Worm (Caenorhabditis elegans) whole organism, young adult: Measurements from ENCODE around the gene cyc-2.2.
A peak's percentile ranks its signal among the peaks of the same experiment; 100 is the strongest.

ENCODE experiments used
- C06A6.2 ChIP-seq: fragments of 200-800 bp; sonication (Bioruptor generic); conservative IDR thresholded peaks from 2 replicates; pipeline ENCODE4 v1.3.6; 2022; ENCODE audit warnings: missing genetic modification characterization, missing compliant biosample characterization
- F22D6.2 ChIP-seq: sonication (generic microtip); optimal IDR thresholded peaks from 2 replicates; lab custom pipeline; 2016; ENCODE audit warnings: mild to moderate bottlenecking, missing genetic modification characterization, missing compliant biosample characterization
- F23B12.7 ChIP-seq: sonication (generic microtip); optimal IDR thresholded peaks from 2 replicates; lab custom pipeline; 2017; ENCODE audit warnings: missing genetic modification characterization, mild to moderate bottlenecking, missing compliant biosample characterization, antibody characterized with exemption, moderate library complexity; ENCODE audit not compliant: insufficient read depth
- F33H1.4 ChIP-seq: fragments of 200-800 bp; sonication (Bioruptor generic); IDR thresholded peaks from 2 replicates; pipeline ENCODE4 v1.3.6; 2022; ENCODE audit warnings: missing genetic modification reagents, missing genetic modification characterization, missing compliant biosample characterization
- F57A8.1 ChIP-seq: fragments of 200-800 bp; sonication (Bioruptor generic); optimal IDR thresholded peaks from 2 replicates; lab custom pipeline; 2018; ENCODE audit warnings: mild to moderate bottlenecking, missing genetic modification characterization, moderate library complexity, missing compliant biosample characterization
- Y53F4B.3 ChIP-seq: fragments of 200-800 bp; sonication (Bioruptor generic); IDR thresholded peaks from 2 replicates; pipeline ENCODE4 v1.3.6; 2022; ENCODE audit warnings: missing genetic modification reagents, missing genetic modification characterization, missing compliant biosample characterization
- Y53G8AR.9 ChIP-seq: fragments of 200-800 bp; sonication (Bioruptor generic); conservative IDR thresholded peaks from 2 replicates; pipeline ENCODE4 v1.3.6; 2022; ENCODE audit warnings: missing genetic modification reagents, missing genetic modification characterization, missing compliant biosample characterization
- Y79H2A.3 ChIP-seq: fragments of 200-800 bp; sonication (Bioruptor generic); conservative IDR thresholded peaks from 2 replicates; pipeline ENCODE4 v1.3.6; 2022; ENCODE audit warnings: missing genetic modification reagents, missing genetic modification characterization, missing compliant biosample characterization
- Y95B8A.8 ChIP-seq: fragments of 200-800 bp; sonication (Bioruptor generic); IDR thresholded peaks from 2 replicates; pipeline ENCODE4 v1.3.6; 2022; ENCODE audit warnings: missing genetic modification reagents, missing genetic modification characterization, missing compliant biosample characterization
- akir-1 ChIP-seq: fragments of 200-800 bp; sonication (Bioruptor generic); optimal IDR thresholded peaks from 2 replicates; lab custom pipeline; 2018; ENCODE audit warnings: mild to moderate bottlenecking, missing genetic modification characterization, moderate library complexity, missing compliant biosample characterization
- ama-1 ChIP-seq, 3 experiments: fragments of 150-350 bp in 1 of 3; sonication (generic microtip) in 2 of 3; optimal IDR thresholded peaks; 2 replicates each; lab custom pipeline; 2014 to 2018; ENCODE audit warnings: missing biosample characterization in 2 of 3, missing genetic modification characterization in 2 of 3, missing genetic modification reagents in 2 of 3
- attf-6 ChIP-seq: fragments of 200-800 bp; sonication (Bioruptor generic); IDR thresholded peaks from 2 replicates; pipeline ENCODE4 v1.3.6; 2022; ENCODE audit warnings: missing genetic modification reagents, missing genetic modification characterization, missing compliant biosample characterization
- bed-2 ChIP-seq: fragments of 200-800 bp; sonication (Bioruptor generic); IDR thresholded peaks from 2 replicates; pipeline ENCODE4 v1.3.6; 2022; ENCODE audit warnings: missing genetic modification reagents, missing genetic modification characterization, missing compliant biosample characterization
- cebp-2 ChIP-seq: fragments of 200-800 bp; sonication (Bioruptor generic); IDR thresholded peaks from 2 replicates; pipeline ENCODE4 v1.3.6; 2022; ENCODE audit warnings: missing genetic modification characterization, missing compliant biosample characterization
- ceh-27 ChIP-seq: fragments of 200-800 bp; sonication (Bioruptor generic); optimal IDR thresholded peaks from 2 replicates; lab custom pipeline; 2018; ENCODE audit warnings: mild to moderate bottlenecking, missing genetic modification characterization, moderate library complexity, missing compliant biosample characterization
- ceh-58 ChIP-seq: fragments of 200-800 bp; sonication (Bioruptor generic); IDR thresholded peaks from 2 replicates; pipeline ENCODE4 v1.3.6; 2022; ENCODE audit warnings: missing genetic modification characterization, missing compliant biosample characterization
- efl-1 ChIP-seq: fragments of 150-350 bp; optimal IDR thresholded peaks from 2 replicates; lab custom pipeline; 2014; ENCODE audit warnings: missing biosample characterization, missing genetic modification reagents, missing genetic modification characterization
- egrh-3 ChIP-seq: fragments of 200-800 bp; sonication (Bioruptor generic); IDR thresholded peaks from 2 replicates; pipeline ENCODE4 v1.3.6; 2022; ENCODE audit warnings: missing genetic modification reagents, missing genetic modification characterization, missing compliant biosample characterization
- ekl-4 ChIP-seq: fragments of 200-800 bp; sonication (Bioruptor generic); IDR thresholded peaks from 2 replicates; pipeline ENCODE4 v1.3.6; 2022; ENCODE audit warnings: missing genetic modification reagents, missing genetic modification characterization, missing compliant biosample characterization
- him-1 ChIP-seq: sonication (generic microtip); optimal IDR thresholded peaks from 2 replicates; lab custom pipeline; 2016; ENCODE audit warnings: missing genotype, missing genetic modification reagents, missing genetic modification characterization, missing compliant biosample characterization
- hlh-26 ChIP-seq: fragments of 200-800 bp; sonication (Bioruptor generic); conservative IDR thresholded peaks from 2 replicates; pipeline ENCODE4 v1.3.6; 2022; ENCODE audit warnings: missing genetic modification reagents, missing genetic modification characterization, missing compliant biosample characterization
- hrde-1 ChIP-seq: sonication (generic microtip); optimal IDR thresholded peaks from 2 replicates; lab custom pipeline; 2016; ENCODE audit warnings: missing genetic modification characterization, mild to moderate bottlenecking, missing compliant biosample characterization, moderate library complexity, missing genotype, missing genetic modification reagents, borderline replicate concordance
- hsf-1 ChIP-seq: fragments of 200-800 bp; sonication (Bioruptor generic); IDR thresholded peaks from 2 replicates; pipeline ENCODE4 v1.3.6; 2022; ENCODE audit warnings: missing genetic modification reagents, missing genetic modification characterization, missing compliant biosample characterization
- lag-1 ChIP-seq: fragments of 200-800 bp; sonication (Bioruptor generic); IDR thresholded peaks from 2 replicates; pipeline ENCODE4 v1.3.6; 2022; ENCODE audit warnings: missing genetic modification reagents, missing genetic modification characterization, missing compliant biosample characterization
- let-526 ChIP-seq: fragments of 200-800 bp; sonication (Bioruptor generic); IDR thresholded peaks from 2 replicates; pipeline ENCODE4 v1.3.6; 2022; ENCODE audit warnings: missing genetic modification reagents, missing genetic modification characterization, missing compliant biosample characterization
- let-607 ChIP-seq, 2 experiments: fragments of 200-800 bp in 1 of 2; sonication (Bioruptor generic) in 1 of 2; sonication (generic microtip) in 1 of 2; optimal IDR thresholded peaks; 2 replicates each; lab custom pipeline; 2016 to 2018; ENCODE audit warnings: mild to moderate bottlenecking in 2 of 2, missing compliant biosample characterization in 2 of 2, missing genetic modification characterization in 2 of 2, moderate library complexity in 2 of 2, missing genotype in 1 of 2
- lin-54 ChIP-seq: fragments of 200-800 bp; sonication (Bioruptor generic); optimal IDR thresholded peaks from 2 replicates; lab custom pipeline; 2018; ENCODE audit warnings: mild to moderate bottlenecking, missing genetic modification characterization, missing compliant biosample characterization
- lsl-1 ChIP-seq: fragments of 200-800 bp; sonication (Bioruptor generic); optimal IDR thresholded peaks from 2 replicates; lab custom pipeline; 2018; ENCODE audit warnings: mild to moderate bottlenecking, missing genetic modification characterization, moderate library complexity, missing compliant biosample characterization
- madf-10 ChIP-seq: sonication (generic microtip); optimal IDR thresholded peaks from 2 replicates; lab custom pipeline; 2016; ENCODE audit warnings: mild to moderate bottlenecking, missing genetic modification characterization, missing compliant biosample characterization
- madf-6 ChIP-seq: fragments of 200-800 bp; sonication (Bioruptor generic); IDR thresholded peaks from 2 replicates; pipeline ENCODE4 v1.3.6; 2022; ENCODE audit warnings: missing genetic modification reagents, missing genetic modification characterization, missing compliant biosample characterization
- mes-4 ChIP-seq: sonication (generic microtip); optimal IDR thresholded peaks from 2 replicates; lab custom pipeline; 2016; ENCODE audit warnings: missing genotype, missing genetic modification characterization, missing compliant biosample characterization
- nhr-120 ChIP-seq: fragments of 200-800 bp; sonication (Bioruptor generic); IDR thresholded peaks from 2 replicates; pipeline ENCODE4 v1.3.6; 2022; ENCODE audit warnings: missing genetic modification characterization, missing compliant biosample characterization
- pha-4 ChIP-seq: fragments of 150-350 bp; sonication (generic microtip); optimal IDR thresholded peaks from 2 replicates; lab custom pipeline; 2014; ENCODE audit warnings: missing biosample characterization, missing genetic modification reagents, missing genetic modification characterization
- rcor-1 ChIP-seq: fragments of 200-800 bp; sonication (Bioruptor generic); IDR thresholded peaks from 2 replicates; pipeline ENCODE4 v1.3.6; 2022; ENCODE audit warnings: missing genetic modification reagents, missing genetic modification characterization, missing compliant biosample characterization
- rec-8 ChIP-seq, 2 experiments: sonication (generic microtip); optimal IDR thresholded peaks; 2 replicates each; lab custom pipeline; 2016; ENCODE audit warnings: mild to moderate bottlenecking in 2 of 2, missing genetic modification characterization in 2 of 2, missing genetic modification reagents in 2 of 2, missing genotype in 2 of 2, missing biosample characterization in 1 of 2, missing compliant biosample characterization in 1 of 2, moderate library complexity in 1 of 2
- sea-2 ChIP-seq: fragments of 200-800 bp; sonication (Bioruptor generic); IDR thresholded peaks from 2 replicates; pipeline ENCODE4 v1.3.6; 2022; ENCODE audit warnings: missing genetic modification characterization, missing compliant biosample characterization
- snpc-1.3 ChIP-seq: sonication (generic microtip); optimal IDR thresholded peaks from 2 replicates; lab custom pipeline; 2017; ENCODE audit warnings: missing genetic modification characterization, mild to moderate bottlenecking, missing compliant biosample characterization, antibody characterized with exemption, moderate library complexity, missing genotype, missing genetic modification reagents; ENCODE audit not compliant: insufficient read depth
- somi-1 ChIP-seq: fragments of 200-800 bp; sonication (Bioruptor generic); optimal IDR thresholded peaks from 2 replicates; lab custom pipeline; 2018; ENCODE audit warnings: mild to moderate bottlenecking, missing genetic modification characterization, missing compliant biosample characterization
- sptf-2 ChIP-seq: fragments of 200-800 bp; sonication (Bioruptor generic); optimal IDR thresholded peaks from 2 replicates; lab custom pipeline; 2018; ENCODE audit warnings: mild to moderate bottlenecking, missing genetic modification characterization, missing compliant biosample characterization
- tbp1 ChIP-seq: fragments of 200-800 bp; sonication (Bioruptor generic); optimal IDR thresholded peaks from 2 replicates; lab custom pipeline; 2018; ENCODE audit warnings: mild to moderate bottlenecking, missing genetic modification characterization, missing compliant biosample characterization
- tbx-9 ChIP-seq: sonication (generic microtip); optimal IDR thresholded peaks from 2 replicates; lab custom pipeline; 2016; ENCODE audit warnings: borderline replicate concordance, missing genetic modification characterization, inconsistent platforms, missing compliant biosample characterization
- unc-130 ChIP-seq: sonication (generic microtip); optimal IDR thresholded peaks from 2 replicates; lab custom pipeline; 2016; ENCODE audit warnings: missing genetic modification reagents, missing genetic modification characterization, missing compliant biosample characterization
- unc-62 ChIP-seq: fragments of 150-350 bp; optimal IDR thresholded peaks from 2 replicates; lab custom pipeline; 2014; ENCODE audit warnings: missing biosample characterization, missing genetic modification reagents, missing genetic modification characterization
- xnd-1 ChIP-seq: sonication (generic microtip); optimal IDR thresholded peaks from 2 replicates; lab custom pipeline; 2016; ENCODE audit warnings: missing genotype, missing genetic modification reagents, missing genetic modification characterization, missing compliant biosample characterization
- zfh-2 ChIP-seq: fragments of 200-800 bp; sonication (Bioruptor generic); conservative IDR thresholded peaks from 2 replicates; pipeline ENCODE4 v1.3.6; 2022; ENCODE audit warnings: missing genetic modification reagents, missing genetic modification characterization, missing compliant biosample characterization
- zim-3 ChIP-seq: sonication (generic microtip); optimal IDR thresholded peaks from 2 replicates; lab custom pipeline; 2017; ENCODE audit warnings: mild to moderate bottlenecking, missing genetic modification characterization, moderate library complexity, missing compliant biosample characterization
- ztf-26 ChIP-seq: sonication (generic microtip); optimal IDR thresholded peaks from 2 replicates; lab custom pipeline; 2017; ENCODE audit warnings: missing genetic modification characterization, missing compliant biosample characterization

cyc-2.2 gene

ce11 chrV:12596795-12597194 lies 15.2 kb downstream of the cyc-2.2 start (continued):
- no peak for TF ChIP-seq F33H1.4 (GFP tag; lab: Robert Waterston, UW)
- TF ChIP-seq rec-8 (tag; optimal IDR thresholded peaks at IDR 0.05; lab: Kevin White, UChicago), result peak in 1 of 2 experiments; percentile 63
- TF ChIP-seq let-526 (GFP tag; lab: Robert Waterston, UW), result no peak
- TF ChIP-seq lin-54 (GFP tag; lab: Kevin White, UChicago), result peak; percentile 61
- TF ChIP-seq Y53F4B.3 (GFP tag; lab: Robert Waterston, UW), result no peak
- TF ChIP-seq Y95B8A.8 (GFP tag; lab: Robert Waterston, UW), result 0 out of 2 replicates have a peak, but pooled peaks have one; percentile 27
- peak; percentile 22 for TF ChIP-seq ceh-27 (GFP tag; lab: Kevin White, UChicago)
- 0 out of 2 replicates have a peak, but pooled peaks have one; percentile 43 for TF ChIP-seq ekl-4 (GFP tag; lab: Robert Waterston, UW)
- no peak for TF ChIP-seq nhr-120
- no peak for TF ChIP-seq him-1 (tag; lab: Kevin White, UChicago)
- TF ChIP-seq egrh-3 (GFP tag; lab: Robert Waterston, UW), result no peak
- peak; percentile 92 for TF ChIP-seq cebp-2 (GFP tag; lab: Robert Waterston, UW)
- TF ChIP-seq tbx-9 (tag; lab: Kevin White, UChicago), result no peak
- TF ChIP-seq C06A6.2, result peak; percentile 43; the same call in 1 of the 2 replicates
- peak; percentile 22 for TF ChIP-seq somi-1 (GFP tag; lab: Kevin White, UChicago)
- TF ChIP-seq hsf-1, result 0 out of 2 replicates have a peak, but pooled peaks have one; percentile 35
- TF ChIP-seq Y79H2A.3 (GFP tag; lab: Robert Waterston, UW), result 0 out of 2 replicates have a peak, but pooled peaks have one; percentile 15
- TF ChIP-seq madf-10, result peak; percentile 15
- no peak for TF ChIP-seq bed-2
- TF ChIP-seq madf-6, result peak; percentile 61; the same call in 1 of the 2 replicates
- TF ChIP-seq xnd-1 (tag; lab: Kevin White, UChicago), result no peak
- no peak for TF ChIP-seq sea-2 (GFP tag; lab: Robert Waterston, UW)
- no peak for TF ChIP-seq F57A8.1
- peak; percentile 89 for TF ChIP-seq tbp1 (GFP tag; lab: Kevin White, UChicago)
- TF ChIP-seq zfh-2 (GFP tag; lab: Robert Waterston, UW), result peak; percentile 53; the same call in 1 of the 2 replicates
- no peak for TF ChIP-seq sptf-2
- no peak for TF ChIP-seq F22D6.2
- no peak for TF ChIP-seq ama-1 (optimal IDR thresholded peaks at IDR 0.05; lab: Kevin White, UChicago)
- peak; percentile 53 to 59 for TF ChIP-seq ama-1 (GFP tag; optimal IDR thresholded peaks at IDR 0.05; lab: Kevin White, UChicago)
- no peak for TF ChIP-seq efl-1 (GFP tag; lab: Kevin White, UChicago)
- no peak for TF ChIP-seq zim-3
- TF ChIP-seq hlh-26 (GFP tag; lab: Robert Waterston, UW), result no peak
- no peak for TF ChIP-seq lag-1
- peak; percentile 27 for TF ChIP-seq lsl-1 (GFP tag; lab: Kevin White, UChicago)
- TF ChIP-seq attf-6 (GFP tag; lab: Robert Waterston, UW), result no peak
- TF ChIP-seq ceh-58 (GFP tag; lab: Robert Waterston, UW), result no peak
- TF ChIP-seq mes-4, result peak; percentile 52
- TF ChIP-seq snpc-1.3 (tag; lab: Kevin White, UChicago), result peak; percentile 55
- TF ChIP-seq Y53G8AR.9 (GFP tag; lab: Robert Waterston, UW), result no peak
- peak; percentile 6 to 48 for TF ChIP-seq let-607 (tag; optimal IDR thresholded peaks at IDR 0.05; lab: Kevin White, UChicago)
- peak; percentile 2 for TF ChIP-seq unc-130 (GFP tag; lab: Kevin White, UChicago)
- TF ChIP-seq akir-1, result no peak
- no peak for TF ChIP-seq pha-4 (tag; lab: Kevin White, UChicago)
- TF ChIP-seq ztf-26, result peak; percentile 45
- no peak for TF ChIP-seq unc-62 (GFP tag; lab: Kevin White, UChicago)
- TF ChIP-seq F23B12.7 (tag; lab: Kevin White, UChicago), result peak; percentile 74
- TF ChIP-seq hrde-1 (tag; lab: Kevin White, UChicago), result peak; percentile 55
- TF ChIP-seq rcor-1, result no peak
